Fruit fly (Drosophila melanogaster) whole organism, embryonic: ENCODE data around the gene Cp110.

Source experiments
- ATbp ChIP-seq: fragments of 200-800 bp; sonication (Bioruptor generic); optimal IDR thresholded peaks from 2 replicates; lab custom pipeline; 2017; ENCODE audit warnings: missing biosample characterization, mild to moderate bottlenecking, missing genetic modification characterization, missing genetic modification reagents
- C15 ChIP-seq: fragments of 200-800 bp; sonication (Bioruptor generic); IDR thresholded peaks from 3 replicates; pipeline ENCODE4 v1.3.6; 2022; ENCODE audit warnings: missing biosample characterization, missing genetic modification characterization
- CG11247 ChIP-seq: fragments of 200-800 bp; sonication (Bioruptor generic); IDR thresholded peaks from 2 replicates; pipeline ENCODE4 v1.3.6; 2022; ENCODE audit warnings: missing biosample characterization, missing genetic modification characterization
- CG11504 ChIP-seq: fragments of 200-800 bp; sonication (Bioruptor generic); optimal IDR thresholded peaks from 3 replicates; lab custom pipeline; 2019; ENCODE audit warnings: missing biosample characterization, mild to moderate bottlenecking, missing genetic modification characterization, moderate library complexity
- CG13287 ChIP-seq: fragments of 200-800 bp; sonication (Bioruptor generic); IDR thresholded peaks from 2 replicates; pipeline ENCODE4 v1.3.6; 2022; ENCODE audit warnings: missing biosample characterization, missing genetic modification characterization; ENCODE audit not compliant: partially characterized antibody
- CG15514 ChIP-seq: fragments of 200-800 bp; sonication (Bioruptor generic); optimal IDR thresholded peaks from 3 replicates; lab custom pipeline; 2017; ENCODE audit warnings: missing biosample characterization, missing genetic modification characterization, mild to moderate bottlenecking, moderate library complexity, missing genetic modification reagents
- CG15601 ChIP-seq: fragments of 200-800 bp; sonication (Bioruptor generic); optimal IDR thresholded peaks from 3 replicates; lab custom pipeline; 2019; ENCODE audit warnings: missing biosample characterization, mild to moderate bottlenecking, missing genetic modification characterization, moderate library complexity
- CG17186 ChIP-seq: fragments of 200-800 bp; sonication (Bioruptor generic); optimal IDR thresholded peaks from 3 replicates; lab custom pipeline; 2017; ENCODE audit warnings: missing biosample characterization, missing genetic modification reagents, missing genetic modification characterization
- CG1832 ChIP-seq: fragments of 200-800 bp; sonication (Bioruptor generic); optimal IDR thresholded peaks from 2 replicates; lab custom pipeline; 2017; ENCODE audit warnings: missing biosample characterization, mild to moderate bottlenecking, missing genetic modification characterization, inconsistent platforms
- CG2889 ChIP-seq: fragments of 200-800 bp; sonication (Bioruptor generic); IDR thresholded peaks from 3 replicates; pipeline ENCODE4 v1.3.6; 2022; ENCODE audit warnings: missing biosample characterization, missing genetic modification characterization
- CG8359 ChIP-seq: fragments of 200-800 bp; sonication (Bioruptor generic); optimal IDR thresholded peaks from 2 replicates; lab custom pipeline; 2017; ENCODE audit warnings: missing biosample characterization, mild to moderate bottlenecking, missing genetic modification characterization, borderline replicate concordance
- CG9215 ChIP-seq: fragments of 200-800 bp; sonication (Bioruptor generic); IDR thresholded peaks from 2 replicates; pipeline ENCODE4 v1.3.6; 2022; ENCODE audit warnings: missing biosample characterization, missing genetic modification characterization
- CG9876 ChIP-seq: fragments of 200-800 bp; sonication (Bioruptor generic); optimal IDR thresholded peaks from 2 replicates; lab custom pipeline; 2016; ENCODE audit warnings: missing biosample characterization, missing genetic modification characterization
- D ChIP-seq, 2 experiments: fragments of 200-800 bp in 1 of 2; fragments of >200 bp in 1 of 2; sonication (Bioruptor generic) in 1 of 2; optimal IDR thresholded peaks; 2 replicates in 1 of 2; 3 replicates in 1 of 2; lab custom pipeline; 2017; ENCODE audit warnings: mild to moderate bottlenecking in 1 of 2, missing biosample characterization in 1 of 2, missing genetic modification characterization in 1 of 2, missing genetic modification reagents in 1 of 2
- Dp ChIP-seq: fragments of 200-800 bp; sonication (Bioruptor generic); optimal IDR thresholded peaks from 2 replicates; lab custom pipeline; 2018; ENCODE audit warnings: missing biosample characterization, mild to moderate bottlenecking, missing genetic modification characterization, moderate library complexity
- Dref ChIP-seq: fragments of 200-800 bp; sonication (Bioruptor generic); IDR thresholded peaks from 2 replicates; pipeline ENCODE4 v1.3.6; 2022; ENCODE audit warnings: missing biosample characterization, missing genetic modification characterization
- MBD-R2 ChIP-seq: fragments of 200-800 bp; sonication (Bioruptor generic); IDR thresholded peaks from 2 replicates; pipeline ENCODE4 v1.3.6; 2022; ENCODE audit warnings: missing biosample characterization, missing genetic modification characterization
- MESR4 ChIP-seq: fragments of 200-800 bp; sonication (Bioruptor generic); optimal IDR thresholded peaks from 2 replicates; lab custom pipeline; 2018; ENCODE audit warnings: missing biosample characterization, mild to moderate bottlenecking, missing genetic modification characterization, moderate library complexity
- NC2β ChIP-seq: fragments of 200-800 bp; sonication (Bioruptor generic); optimal IDR thresholded peaks from 2 replicates; lab custom pipeline; 2016; ENCODE audit warnings: missing biosample characterization, missing genetic modification characterization
- NK7.1 ChIP-seq: fragments of 200-800 bp; sonication (Bioruptor generic); optimal IDR thresholded peaks from 3 replicates; lab custom pipeline; 2016; ENCODE audit warnings: missing biosample characterization, missing genetic modification characterization
- Pdp1 ChIP-seq, 2 experiments: fragments of 200-800 bp; sonication (Bioruptor generic); optimal IDR thresholded peaks; 3 replicates each; lab custom pipeline; 2016; ENCODE audit warnings: missing biosample characterization in 2 of 2, missing genetic modification characterization in 2 of 2, mild to moderate bottlenecking in 1 of 2, moderate library complexity in 1 of 2
- Rx ChIP-seq: fragments of 200-800 bp; sonication (Bioruptor generic); IDR thresholded peaks from 2 replicates; pipeline ENCODE4 v1.3.6; 2022; ENCODE audit warnings: missing biosample characterization, missing genetic modification characterization
- ase ChIP-seq: fragments of 200-800 bp; sonication (Bioruptor generic); IDR thresholded peaks from 3 replicates; pipeline ENCODE4 v1.3.6; 2022; ENCODE audit warnings: missing biosample characterization, missing genetic modification characterization
- crc ChIP-seq: fragments of 200-800 bp; sonication (Bioruptor generic); optimal IDR thresholded peaks from 2 replicates; lab custom pipeline; 2016; ENCODE audit warnings: missing biosample characterization, missing genetic modification characterization
- crp ChIP-seq, 2 experiments: fragments of 200-800 bp; sonication (Bioruptor generic); optimal IDR thresholded peaks; 2 replicates in 1 of 2; 3 replicates in 1 of 2; lab custom pipeline; 2017; ENCODE audit warnings: missing biosample characterization in 2 of 2, missing genetic modification characterization in 2 of 2, mild to moderate bottlenecking in 1 of 2, moderate library complexity in 1 of 2
- dysf ChIP-seq: fragments of 200-800 bp; sonication (Bioruptor generic); IDR thresholded peaks from 3 replicates; pipeline ENCODE4 v1.3.6; 2022; ENCODE audit warnings: missing biosample characterization, missing genetic modification characterization
- eve ChIP-seq, 2 experiments: fragments of >200 bp; optimal IDR thresholded peaks; 2 replicates each; lab custom pipeline; 2017; ENCODE audit warnings: missing biosample characterization in 2 of 2, missing genetic modification characterization in 2 of 2
- fd102C ChIP-seq: fragments of 200-800 bp; sonication (Bioruptor generic); optimal IDR thresholded peaks from 2 replicates; lab custom pipeline; 2018; ENCODE audit warnings: missing biosample characterization, mild to moderate bottlenecking, missing genetic modification characterization, moderate library complexity
- fu2 ChIP-seq: fragments of 200-800 bp; sonication (Bioruptor generic); optimal IDR thresholded peaks from 2 replicates; lab custom pipeline; 2016; ENCODE audit warnings: missing biosample characterization, missing genetic modification characterization
- mam ChIP-seq: fragments of 200-800 bp; sonication (Bioruptor generic); optimal IDR thresholded peaks from 3 replicates; lab custom pipeline; 2016; ENCODE audit warnings: missing biosample characterization, missing genetic modification characterization
- mirr ChIP-seq: fragments of 200-800 bp; sonication (Bioruptor generic); optimal IDR thresholded peaks from 3 replicates; lab custom pipeline; 2018; ENCODE audit warnings: missing biosample characterization, mild to moderate bottlenecking, missing genetic modification characterization
- nmo ChIP-seq: fragments of 200-800 bp; sonication (Bioruptor generic); optimal IDR thresholded peaks from 2 replicates; lab custom pipeline; 2018; ENCODE audit warnings: missing biosample characterization, mild to moderate bottlenecking, missing genetic modification characterization, moderate library complexity
- pho ChIP-seq: fragments of 200-800 bp; sonication (Bioruptor generic); optimal IDR thresholded peaks from 2 replicates; lab custom pipeline; 2016; ENCODE audit warnings: missing biosample characterization, missing genetic modification characterization
- pzg ChIP-seq: fragments of 200-800 bp; sonication (Bioruptor generic); optimal IDR thresholded peaks from 3 replicates; lab custom pipeline; 2018; ENCODE audit warnings: missing biosample characterization, mild to moderate bottlenecking, missing genetic modification characterization, moderate library complexity
- scrt ChIP-seq: fragments of 200-800 bp; sonication (Bioruptor generic); optimal IDR thresholded peaks from 2 replicates; lab custom pipeline; 2018; ENCODE audit warnings: missing biosample characterization, mild to moderate bottlenecking, missing genetic modification characterization, moderate library complexity
- slou ChIP-seq: fragments of 200-800 bp; sonication (Bioruptor generic); optimal IDR thresholded peaks from 3 replicates; lab custom pipeline; 2016; ENCODE audit warnings: missing biosample characterization, missing genetic modification characterization
- stc ChIP-seq: fragments of 200-800 bp; sonication (Bioruptor generic); IDR thresholded peaks from 2 replicates; pipeline ENCODE4 v1.3.6; 2022; ENCODE audit warnings: missing biosample characterization, missing genetic modification characterization
- twi ChIP-seq: fragments of 200-800 bp; optimal IDR thresholded peaks from 2 replicates; lab custom pipeline; 2019; ENCODE audit warnings: missing biosample characterization, mild to moderate bottlenecking, missing genetic modification characterization, moderate library complexity
- wek ChIP-seq: fragments of 200-800 bp; sonication (Bioruptor generic); optimal IDR thresholded peaks from 3 replicates; lab custom pipeline; 2018; ENCODE audit warnings: missing biosample characterization, mild to moderate bottlenecking, missing genetic modification characterization, moderate library complexity
- wor ChIP-seq: fragments of 200-800 bp; sonication (Bioruptor generic); IDR thresholded peaks from 2 replicates; pipeline ENCODE4 v1.3.6; 2022; ENCODE audit warnings: missing biosample characterization, missing genetic modification characterization

The Cp110 gene

dm6 chrX:22473520-22473919 is 8.4 kb upstream of the Cp110 start, which contains the start of gene CG14618:
Gene CG14618, plus strand, starts transcription at chrX:22473698.
- TF ChIP-seq twi (tag; lab: Kevin White, UChicago) (no peak), dysf (GFP tag; lab: Robert Waterston, UW) (no peak), mam (GFP tag; lab: Kevin White, UChicago) (no peak), slou (GFP tag; lab: Kevin White, UChicago) (no peak), Pdp1 (GFP tag; optimal IDR thresholded peaks at IDR 0.05; lab: Kevin White, UChicago) (peak in 1 of 2 experiments; percentile 29), CG9215 (GFP tag; lab: Robert Waterston, UW) (no peak), CG15514 (GFP tag; lab: Kevin White, UChicago) (peak; percentile 8), Rx (GFP tag; lab: Robert Waterston, UW) (no peak), wek (GFP tag; lab: Kevin White, UChicago) (peak; percentile 15), CG11247 (GFP tag; lab: Robert Waterston, UW) (no peak), stc (GFP tag; lab: Robert Waterston, UW) (no peak), D (optimal IDR thresholded peaks at IDR 0.05; lab: Kevin White, UChicago) (no peak), D (GFP tag; optimal IDR thresholded peaks at IDR 0.05; lab: Kevin White, UChicago) (no peak), NK7.1 (GFP tag; lab: Kevin White, UChicago) (no peak), pho (GFP tag; lab: Kevin White, UChicago) (no peak), crp (GFP tag; optimal IDR thresholded peaks at IDR 0.05; lab: Kevin White, UChicago) (peak in 1 of 2 experiments; percentile 80), Dp (GFP tag; lab: Kevin White, UChicago) (peak; percentile 1), CG2889 (GFP tag; lab: Robert Waterston, UW) (no peak), ATbp (GFP tag; lab: Kevin White, UChicago) (no peak), scrt (GFP tag; lab: Kevin White, UChicago) (no peak), CG9876 (GFP tag; lab: Kevin White, UChicago) (no peak), CG15601 (tag; lab: Kevin White, UChicago) (peak; percentile 51), C15 (GFP tag; lab: Robert Waterston, UW) (no peak), fu2 (GFP tag; lab: Kevin White, UChicago) (no peak), CG1832 (no peak), crc (GFP tag; lab: Kevin White, UChicago) (no peak), nmo (GFP tag; lab: Kevin White, UChicago) (no peak), wor (GFP tag; lab: Robert Waterston, UW) (no peak), ase (no peak), CG17186 (GFP tag; lab: Kevin White, UChicago) (peak; percentile 99), MESR4 (GFP tag; lab: Kevin White, UChicago) (peak; percentile 31), CG13287 (GFP tag; lab: Robert Waterston, UW) (peak; percentile 13; the same call in 1 of the 2 replicates), pzg (GFP tag; lab: Kevin White, UChicago) (peak; percentile 29), MBD-R2 (GFP tag; lab: Robert Waterston, UW) (peak; percentile 51), fd102C (GFP tag; lab: Kevin White, UChicago) (no peak), NC2β (no peak), Dref (GFP tag; lab: Robert Waterston, UW) (peak; percentile 37; the same call in 1 of the 2 replicates), CG11504 (tag; lab: Kevin White, UChicago) (no peak)

- TF ChIP-seq mirr (GFP tag; lab: Kevin White, UChicago): no peak
- TF ChIP-seq eve (GFP tag; optimal IDR thresholded peaks at IDR 0.05; lab: Kevin White, UChicago): no peak
- TF ChIP-seq CG8359 (GFP tag; lab: Kevin White, UChicago): no peak
- TF ChIP-seq Pdp1 (GFP tag; optimal IDR thresholded peaks at IDR 0.05; lab: Kevin White, UChicago): peak in 1 of 2 experiments; percentile 75
Observed at dm6 chrX:22474881-22475280, 7.0 kb upstream of the Cp110 start.
